Worm (Caenorhabditis elegans) whole organism, early embryonic: ENCODE results near the gene gtr-1.

ENCODE experiments used
- B0310.2 ChIP-seq: sonication (generic microtip); optimal IDR thresholded peaks from 2 replicates; lab custom pipeline; 2016; ENCODE audit warnings: mild to moderate bottlenecking, missing genetic modification characterization, missing compliant biosample characterization
- aly-1 ChIP-seq: sonication (generic microtip); optimal IDR thresholded peaks from 2 replicates; lab custom pipeline; 2016; ENCODE audit warnings: missing genetic modification characterization, missing compliant biosample characterization
- ama-1 ChIP-seq: fragments of 150-350 bp; optimal IDR thresholded peaks from 2 replicates; lab custom pipeline; 2014
- ceh-13 ChIP-seq: fragments of 200-800 bp; sonication (Bioruptor generic); optimal IDR thresholded peaks from 2 replicates; lab custom pipeline; 2018; ENCODE audit warnings: mild to moderate bottlenecking, missing genetic modification characterization, missing compliant biosample characterization
- ceh-36 ChIP-seq: sonication (generic microtip); optimal IDR thresholded peaks from 2 replicates; lab custom pipeline; 2016; ENCODE audit warnings: missing genetic modification characterization, inconsistent platforms, missing compliant biosample characterization
- flt-1 ChIP-seq: fragments of 200-800 bp; sonication (Bioruptor generic); IDR thresholded peaks from 2 replicates; pipeline ENCODE4 v1.3.6; 2022; ENCODE audit warnings: missing genetic modification characterization, missing compliant biosample characterization
- hmbx-1 ChIP-seq: sonication (generic microtip); optimal IDR thresholded peaks from 2 replicates; lab custom pipeline; 2016; ENCODE audit warnings: mild to moderate bottlenecking, missing genetic modification characterization, missing compliant biosample characterization
- hmg-4 ChIP-seq: fragments of 200-800 bp; sonication (Bioruptor generic); optimal IDR thresholded peaks from 2 replicates; lab custom pipeline; 2018; ENCODE audit warnings: mild to moderate bottlenecking, missing genetic modification characterization, missing compliant biosample characterization
- hnd-1 ChIP-seq: sonication (generic microtip); optimal IDR thresholded peaks from 2 replicates; lab custom pipeline; 2016; ENCODE audit warnings: missing genetic modification characterization, missing compliant biosample characterization
- scrt-1 ChIP-seq: fragments of 200-800 bp; sonication (Bioruptor generic); IDR thresholded peaks from 2 replicates; pipeline ENCODE4 v1.3.6; 2022; ENCODE audit warnings: missing genetic modification characterization, missing compliant biosample characterization
- sea-1 ChIP-seq: fragments of 200-800 bp; sonication (Bioruptor generic); conservative IDR thresholded peaks from 2 replicates; pipeline ENCODE4 v1.3.6; 2022; ENCODE audit warnings: missing genetic modification characterization, missing compliant biosample characterization
- tbx-11 ChIP-seq: fragments of 200-800 bp; sonication (Bioruptor generic); IDR thresholded peaks from 2 replicates; pipeline ENCODE4 v1.3.6; 2022; ENCODE audit warnings: missing genetic modification characterization, missing compliant biosample characterization
- tbx-37 ChIP-seq: fragments of 200-800 bp; sonication (Bioruptor generic); conservative IDR thresholded peaks from 2 replicates; pipeline ENCODE4 v1.3.6; 2022; ENCODE audit warnings: missing genetic modification reagents, missing genetic modification characterization, missing compliant biosample characterization

DNA sequence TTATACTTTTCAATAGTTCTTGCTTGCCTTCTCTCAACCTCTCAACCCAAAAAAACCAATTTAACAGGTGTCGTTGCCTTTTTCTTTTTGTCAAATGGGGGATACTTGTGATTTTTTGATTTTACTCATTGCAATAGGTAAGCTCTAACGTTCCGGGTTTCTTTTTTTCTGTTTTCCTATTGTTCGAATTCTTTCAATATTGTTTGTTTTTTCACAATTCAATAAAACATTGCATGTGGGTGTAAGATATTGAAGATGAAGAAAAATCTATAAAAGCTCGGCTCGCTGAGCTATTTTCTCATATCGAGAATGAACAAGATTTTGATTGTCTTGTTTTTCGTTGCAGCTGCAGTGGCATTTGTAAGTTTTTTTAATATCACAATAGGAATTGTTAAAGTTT lies 32.0 kb upstream of the gtr-1 start, which contains the start of gene T04G9.7:
- TF ChIP-seq ama-1 (lab: Kevin White, UChicago) (no peak), ceh-36 (tag; lab: Kevin White, UChicago) (no peak), hnd-1 (tag; lab: Kevin White, UChicago) (no peak), B0310.2 (no peak), flt-1 (GFP tag; lab: Robert Waterston, UW) (no peak), aly-1 (no peak), sea-1 (no peak), ceh-13 (GFP tag; lab: Kevin White, UChicago) (no peak), scrt-1 (GFP tag; lab: Robert Waterston, UW) (no peak), tbx-37 (GFP tag; lab: Robert Waterston, UW) (no peak), tbx-11 (GFP tag; lab: Robert Waterston, UW) (no peak), hmg-4 (GFP tag; lab: Kevin White, UChicago) (no peak), hmbx-1 (tag; lab: Kevin White, UChicago) (no peak)
